Worm (Caenorhabditis elegans) whole organism, L4 larva: ENCODE measurements around the gene sdz-11.

Experiments
- T26A8.4 ChIP-seq: fragments of 200-800 bp; sonication (Bioruptor generic); IDR thresholded peaks from 2 replicates; pipeline ENCODE4 v1.3.6; 2022; ENCODE audit warnings: missing genetic modification characterization, missing compliant biosample characterization
- Y75B8A.6 ChIP-seq: fragments of 200-800 bp; sonication (Bioruptor generic); IDR thresholded peaks from 2 replicates; pipeline ENCODE4 v1.3.6; 2022; ENCODE audit warnings: missing genetic modification reagents, missing genetic modification characterization, missing compliant biosample characterization
- duxl-1 ChIP-seq: sonication (generic microtip); optimal IDR thresholded peaks from 2 replicates; lab custom pipeline; 2016; ENCODE audit warnings: mild to moderate bottlenecking, missing genetic modification characterization, moderate library complexity, missing compliant biosample characterization; ENCODE audit not compliant: poor library complexity
- hlh-30 ChIP-seq: sonication (generic microtip); optimal IDR thresholded peaks from 2 replicates; lab custom pipeline; 2017; ENCODE audit warnings: antibody characterized with exemption, mild to moderate bottlenecking, missing genetic modification characterization, missing compliant biosample characterization; ENCODE audit not compliant: insufficient read depth
- jun-1 ChIP-seq: fragments of 150-350 bp; optimal IDR thresholded peaks from 2 replicates; lab custom pipeline; 2014; ENCODE audit warnings: missing biosample characterization, missing genetic modification reagents, missing genetic modification characterization
- lir-3 ChIP-seq: sonication (generic microtip); optimal IDR thresholded peaks from 2 replicates; lab custom pipeline; 2016; ENCODE audit warnings: mild to moderate bottlenecking, missing genetic modification characterization, missing compliant biosample characterization
- lsy-2 ChIP-seq, 2 experiments: fragments of 150-350 bp in 1 of 2; sonication (generic microtip) in 1 of 2; optimal IDR thresholded peaks; 2 replicates each; lab custom pipeline; 2014 to 2017; ENCODE audit warnings: missing biosample characterization in 2 of 2, missing genetic modification characterization in 2 of 2
- nhr-77 ChIP-seq: fragments of 150-350 bp; optimal IDR thresholded peaks from 2 replicates; lab custom pipeline; 2014; ENCODE audit warnings: missing biosample characterization, missing genetic modification characterization
- php-3 ChIP-seq: fragments of 200-800 bp; sonication (Bioruptor generic); IDR thresholded peaks from 2 replicates; pipeline ENCODE4 v1.3.6; 2022; ENCODE audit warnings: missing genetic modification reagents, missing genetic modification characterization, missing compliant biosample characterization
- saeg-2 ChIP-seq: fragments of 200-800 bp; sonication (Bioruptor generic); IDR thresholded peaks from 2 replicates; pipeline ENCODE4 v1.3.6; 2022; ENCODE audit warnings: missing genetic modification reagents, missing genetic modification characterization, missing compliant biosample characterization
- unc-130 ChIP-seq: sonication (generic microtip); optimal IDR thresholded peaks from 2 replicates; lab custom pipeline; 2016; ENCODE audit warnings: missing genetic modification reagents, missing genetic modification characterization, missing compliant biosample characterization
- unc-62 ChIP-seq, 3 experiments: fragments of 150-350 bp in 1 of 3; sonication (generic microtip); optimal IDR thresholded peaks in 2 of 3; peaks in 1 of 3; 1 replicate in 1 of 3; 2 replicates in 2 of 3; lab custom pipeline; 2014 to 2017; ENCODE audit warnings: missing biosample characterization in 3 of 3, missing genetic modification characterization in 3 of 3, missing genetic modification reagents in 3 of 3, missing genotype in 1 of 3

DNA sequence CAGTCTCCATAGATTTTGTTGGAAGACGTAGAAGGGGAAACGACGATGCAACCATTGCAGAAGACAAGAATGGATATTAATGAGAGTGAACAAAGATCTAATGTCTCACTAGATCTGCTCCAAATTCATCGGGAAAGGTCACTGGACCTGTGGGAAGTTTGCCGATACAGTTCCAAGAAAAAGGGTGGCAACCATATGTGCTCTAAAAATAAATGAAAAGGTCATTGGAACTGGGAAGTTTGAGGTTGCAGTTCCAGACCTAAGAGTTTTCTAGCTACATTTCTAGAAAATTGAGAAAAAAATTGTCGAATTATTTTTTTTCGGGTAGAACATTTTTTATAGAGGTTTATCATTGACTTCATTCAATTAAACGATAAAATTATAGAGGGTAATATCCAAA, 4.7 kb downstream of the sdz-11 start, which contains the start of gene fbxb-92:
- TF ChIP-seq jun-1 (tag; lab: Kevin White, UChicago) (no peak), hlh-30 (no peak), T26A8.4 (no peak), php-3 (no peak), unc-62 (GFP tag; optimal IDR thresholded peaks at IDR 0.05 in 1 of 2; lab: Kevin White, UChicago) (no peak), unc-62 (tag; optimal IDR thresholded peaks at IDR 0.05; lab: Kevin White, UChicago) (no peak), lsy-2 (tag; optimal IDR thresholded peaks at IDR 0.05; lab: Kevin White, UChicago) (no peak), nhr-77 (tag; lab: Kevin White, UChicago) (no peak), lir-3 (tag; lab: Kevin White, UChicago) (no peak), saeg-2 (GFP tag; lab: Robert Waterston, UW) (no peak), duxl-1 (tag; lab: Kevin White, UChicago) (no peak), Y75B8A.6 (GFP tag; lab: Robert Waterston, UW) (no peak), unc-130 (no peak)
